Worm (Caenorhabditis elegans): ENCODE results near the gene T04C12.11.

The T04C12.11 gene

ce11 chrV:11082475-11082874, 22.4 kb upstream of the T04C12.11 start:
- TF ChIP-seq nfya-1 (tag; optimal IDR thresholded peaks at IDR 0.05; ENCODE audit: insufficient read depth), result peak; percentile 12
- TF ChIP-seq pha-4 (tag; optimal IDR thresholded peaks at IDR 0.05), result peak; percentile 36
- TF ChIP-seq ama-1 (optimal IDR thresholded peaks at IDR 0.05), result peak; percentile 75
- peak; percentile 17 for TF ChIP-seq tbx-2 (tag; optimal IDR thresholded peaks at IDR 0.05)
- TF ChIP-seq nhr-12 (tag; optimal IDR thresholded peaks at IDR 0.05), result no peak
- TF ChIP-seq ceh-28 (tag; optimal IDR thresholded peaks at IDR 0.05), result peak; percentile 1
- peak; percentile 90 for TF ChIP-seq nhr-11 (tag; optimal IDR thresholded peaks at IDR 0.05)
- no peak for TF ChIP-seq eor-1 (tag; optimal IDR thresholded peaks at IDR 0.05)
- TF ChIP-seq lin-15B (tag; optimal IDR thresholded peaks at IDR 0.05), result peak; percentile 7

DNA sequence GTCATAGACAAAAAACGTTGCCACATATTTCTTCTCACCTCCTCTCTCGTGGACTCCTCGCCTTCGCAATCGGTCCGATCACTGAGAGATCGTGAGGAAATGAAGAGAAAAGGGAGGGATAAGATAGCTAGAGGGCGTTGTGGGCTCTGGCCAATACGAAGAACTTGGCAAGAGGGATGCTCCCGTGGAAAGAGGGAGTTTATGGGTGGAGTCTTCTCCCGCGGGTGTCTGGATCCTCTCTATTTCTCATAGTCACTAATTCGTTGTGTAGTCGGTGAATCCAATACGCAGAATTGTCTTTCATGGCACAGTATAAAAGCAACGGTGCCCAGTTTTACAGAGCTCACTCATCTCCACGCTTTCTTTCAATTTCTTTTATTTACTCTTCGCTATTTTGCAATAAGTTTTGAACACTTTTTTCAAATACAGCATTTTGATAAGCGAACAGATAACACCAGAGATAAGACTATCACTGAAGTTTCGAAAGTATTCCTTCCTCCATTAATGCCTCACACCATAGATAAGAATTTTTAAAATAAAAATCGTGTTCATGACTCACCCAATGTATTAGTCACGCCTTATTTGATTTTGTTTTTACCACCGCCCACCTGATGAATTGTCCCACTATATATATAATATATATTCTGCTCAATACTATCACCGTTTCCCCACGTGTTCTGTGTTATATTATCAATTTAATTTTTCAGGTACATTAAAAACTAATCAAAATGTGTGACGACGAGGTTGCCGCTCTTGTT, 20.4 kb upstream of the T04C12.11 start, which contains the start of gene act-1:
act-1 (plus strand) TSS at position 708 of the 758 bp plus-strand sequence.
- TF ChIP-seq pqm-1 (tag; optimal IDR thresholded peaks at IDR 0.05), result peak; percentile 78
- TF ChIP-seq fos-1 (tag; optimal IDR thresholded peaks at IDR 0.05), result peak; percentile 32
- TF ChIP-seq nhr-76 (tag; optimal IDR thresholded peaks at IDR 0.05), result no peak
- TF ChIP-seq pha-4 (tag; optimal IDR thresholded peaks at IDR 0.05), result peak; percentile 44
- no peak for TF ChIP-seq fkh-10 (GFP tag; optimal IDR thresholded peaks at IDR 0.05)
- TF ChIP-seq lin-39 (tag; optimal IDR thresholded peaks at IDR 0.05), result no peak
- TF ChIP-seq jun-1 (tag; optimal IDR thresholded peaks at IDR 0.05), result peak; percentile 40
- TF ChIP-seq elt-2 (tag; optimal IDR thresholded peaks at IDR 0.05), result peak; percentile 89
- TF ChIP-seq nhr-12 (tag; optimal IDR thresholded peaks at IDR 0.05), result no peak
- no peak for TF ChIP-seq nhr-237 (tag; optimal IDR thresholded peaks at IDR 0.05)
- no peak for TF ChIP-seq mdl-1 (tag; optimal IDR thresholded peaks at IDR 0.05)
- peak; percentile 80 for TF ChIP-seq nfya-1 (tag; optimal IDR thresholded peaks at IDR 0.05; ENCODE audit: insufficient read depth)
- no peak for TF ChIP-seq nhr-25 (tag; optimal IDR thresholded peaks at IDR 0.05)
- peak; percentile 65 for TF ChIP-seq nhr-11 (tag; optimal IDR thresholded peaks at IDR 0.05)
- peak; percentile 6 for TF ChIP-seq ama-1 (optimal IDR thresholded peaks at IDR 0.05)
- no peak for TF ChIP-seq nhr-28 (tag; optimal IDR thresholded peaks at IDR 0.05)
- TF ChIP-seq elt-1 (tag; optimal IDR thresholded peaks at IDR 0.05), result no peak
- no peak for TF ChIP-seq egl-5 (tag; optimal IDR thresholded peaks at IDR 0.05)
- no peak for TF ChIP-seq snpc-4 (tag; optimal IDR thresholded peaks at IDR 0.05)
- TF ChIP-seq hmg-11 (tag; optimal IDR thresholded peaks at IDR 0.05), result peak; percentile 31

DNA sequence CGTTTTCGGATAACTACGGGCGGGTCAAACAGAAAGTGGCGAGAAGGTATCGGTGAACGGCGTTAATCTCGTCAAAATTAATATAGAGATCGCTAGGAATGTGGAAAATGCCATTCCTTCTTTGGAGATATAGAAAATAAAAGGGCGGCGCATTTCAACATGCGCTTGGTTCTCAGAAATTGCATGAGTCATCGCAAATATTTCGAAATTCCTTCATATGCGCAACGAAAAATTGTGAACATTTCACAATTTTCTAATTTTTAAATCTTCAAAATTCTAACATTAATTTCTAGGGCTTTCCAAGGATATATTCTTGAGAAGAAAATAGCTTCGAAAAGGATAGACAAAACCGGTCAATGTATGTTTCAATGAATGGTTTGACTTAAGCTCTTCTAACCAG, 18.8 kb upstream of the T04C12.11 start:
- TF ChIP-seq nhr-23 (tag; optimal IDR thresholded peaks at IDR 0.05), result no peak
- TF ChIP-seq skn-1 (tag; optimal IDR thresholded peaks at IDR 0.05), result no peak
- TF ChIP-seq ZK546.5 (tag; optimal IDR thresholded peaks at IDR 0.05), result no peak
- TF ChIP-seq ztf-11 (tag; optimal IDR thresholded peaks at IDR 0.05), result no peak
- TF ChIP-seq snpc-4 (tag; optimal IDR thresholded peaks at IDR 0.05), result no peak
- TF ChIP-seq nhr-28 (tag; optimal IDR thresholded peaks at IDR 0.05), result no peak
- TF ChIP-seq nhr-12 (tag; optimal IDR thresholded peaks at IDR 0.05), result no peak
- TF ChIP-seq jun-1 (tag; optimal IDR thresholded peaks at IDR 0.05), result no peak

DNA sequence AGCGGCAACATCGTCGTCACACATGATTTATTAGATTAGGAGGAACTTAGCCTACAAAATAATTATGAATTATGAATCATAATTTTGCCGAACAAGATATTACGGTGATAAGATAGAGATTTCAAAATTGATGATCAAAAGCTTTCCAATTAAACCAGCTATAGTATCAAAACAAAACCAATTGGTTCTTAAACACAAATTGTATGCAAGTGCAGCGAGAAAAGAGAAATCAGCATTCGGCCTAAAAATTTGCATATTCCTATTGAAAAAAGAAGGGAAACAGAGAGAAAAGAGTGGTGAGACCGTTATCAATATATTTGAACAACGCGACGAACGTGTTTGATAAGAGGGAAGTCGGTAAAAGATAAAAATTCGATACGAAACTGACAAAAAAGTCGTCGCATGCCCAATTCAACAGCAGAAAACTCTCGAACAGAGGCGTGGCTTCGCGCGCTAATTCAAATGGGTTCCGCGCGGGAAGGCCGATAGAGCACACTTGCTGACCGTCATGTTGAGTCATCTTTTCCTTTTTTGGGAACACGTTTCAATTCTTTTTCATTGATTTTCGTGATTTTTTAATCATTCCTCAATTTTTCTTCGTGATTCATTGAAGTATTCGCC, 18.1 kb upstream of the T04C12.11 start, which contains the start of gene act-2:
act-2 (minus strand) TSS at position 51 of the 621 bp plus-strand sequence.
- TF ChIP-seq elt-3 (tag; optimal IDR thresholded peaks at IDR 0.05), result peak in 1 of 3 experiments; percentile 32
- TF ChIP-seq fkh-2 (tag; optimal IDR thresholded peaks at IDR 0.05), result no peak
- peak; percentile 20 for TF ChIP-seq elt-1 (tag; optimal IDR thresholded peaks at IDR 0.05)
- peak; percentile 9 for TF ChIP-seq R02D3.7 (tag; optimal IDR thresholded peaks at IDR 0.05)
- no peak for TF ChIP-seq pqm-1 (tag; optimal IDR thresholded peaks at IDR 0.05)
- TF ChIP-seq hmg-11 (tag; optimal IDR thresholded peaks at IDR 0.05), result peak; percentile 36
- no peak for TF ChIP-seq mdl-1 (tag; optimal IDR thresholded peaks at IDR 0.05)
- peak; percentile 78 for TF ChIP-seq nhr-23 (tag; optimal IDR thresholded peaks at IDR 0.05)
- TF ChIP-seq skn-1 (tag; optimal IDR thresholded peaks at IDR 0.05), result peak; percentile 23
- TF ChIP-seq lin-15B (tag; optimal IDR thresholded peaks at IDR 0.05), result peak; percentile 78
- TF ChIP-seq snpc-4 (tag; optimal IDR thresholded peaks at IDR 0.05), result peak; percentile 73
- TF ChIP-seq fos-1 (tag; optimal IDR thresholded peaks at IDR 0.05), result peak; percentile 88
- TF ChIP-seq nhr-76 (tag; optimal IDR thresholded peaks at IDR 0.05), result no peak
- no peak for TF ChIP-seq ZK546.5 (tag; optimal IDR thresholded peaks at IDR 0.05)
- TF ChIP-seq ceh-28 (tag; optimal IDR thresholded peaks at IDR 0.05), result peak; percentile 9
- peak; percentile 82 for TF ChIP-seq jun-1 (tag; optimal IDR thresholded peaks at IDR 0.05)
- TF ChIP-seq nhr-25 (tag; optimal IDR thresholded peaks at IDR 0.05), result peak; percentile 95
- TF ChIP-seq lin-39 (tag; optimal IDR thresholded peaks at IDR 0.05), result peak; percentile 74
- peak; percentile 88 for TF ChIP-seq nfya-1 (tag; optimal IDR thresholded peaks at IDR 0.05; ENCODE audit: insufficient read depth)
- peak; percentile 34 for TF ChIP-seq tbx-2 (tag; optimal IDR thresholded peaks at IDR 0.05)
- peak; percentile 58 for TF ChIP-seq fkh-10 (GFP tag; optimal IDR thresholded peaks at IDR 0.05)
- TF ChIP-seq elt-2 (tag; optimal IDR thresholded peaks at IDR 0.05), result peak; percentile 76
- peak; percentile 75 for TF ChIP-seq pha-4 (tag; optimal IDR thresholded peaks at IDR 0.05)
- peak; percentile 22 for TF ChIP-seq ama-1 (optimal IDR thresholded peaks at IDR 0.05)

Data from whole organism, L3 larva.